Worm (Caenorhabditis elegans): ENCODE measurements around the gene F58E6.8.

The F58E6.8 gene

ce11 chrV:9796562-9796961, 40.9 kb upstream of the F58E6.8 start, which contains the start of gene F46B6.9:
TSS of gene F46B6.9 (plus strand) at chrV:9796862.
- TF ChIP-seq cebp-1 (GFP tag; IDR thresholded peaks at IDR 0.05), result no peak
- TF ChIP-seq cebp-1 (tag; optimal IDR thresholded peaks at IDR 0.05), result no peak
- TF ChIP-seq lsl-1 (GFP tag; optimal IDR thresholded peaks at IDR 0.05), result no peak
- no peak for TF ChIP-seq F55B11.4 (tag; optimal IDR thresholded peaks at IDR 0.05; ENCODE audit: borderline replicate concordance, insufficient read depth)
- TF ChIP-seq K11D2.4 (GFP tag; IDR thresholded peaks at IDR 0.05), result no peak
- TF ChIP-seq F33H1.4 (GFP tag; IDR thresholded peaks at IDR 0.05), result no peak
- no peak for TF ChIP-seq sptf-2 (GFP tag; optimal IDR thresholded peaks at IDR 0.05)
- TF ChIP-seq B0261.1 (tag; optimal IDR thresholded peaks at IDR 0.05), result no peak
- no peak for TF ChIP-seq nhr-27 (tag; optimal IDR thresholded peaks at IDR 0.05)
- TF ChIP-seq tbp1 (GFP tag; optimal IDR thresholded peaks at IDR 0.05), result no peak
- no peak for TF ChIP-seq F39B2.1 (GFP tag; IDR thresholded peaks at IDR 0.05)
- no peak for TF ChIP-seq dox-1 (GFP tag; IDR thresholded peaks at IDR 0.05)
- TF ChIP-seq T26A5.8 (tag; optimal IDR thresholded peaks at IDR 0.05), result no peak
- TF ChIP-seq K12H6.12 (tag; optimal IDR thresholded peaks at IDR 0.05), result no peak
- no peak for TF ChIP-seq athp-1 (tag; optimal IDR thresholded peaks at IDR 0.05)
- TF ChIP-seq nhr-120 (GFP tag; IDR thresholded peaks at IDR 0.05), result no peak
- TF ChIP-seq snpc-3.4 (tag; optimal IDR thresholded peaks at IDR 0.05), result no peak
- TF ChIP-seq let-607 (tag; optimal IDR thresholded peaks at IDR 0.05), result no peak
- no peak for TF ChIP-seq hlh-26 (GFP tag; conservative IDR thresholded peaks at IDR 0.05)
- no peak for TF ChIP-seq F10E7.11 (tag; optimal IDR thresholded peaks at IDR 0.05)

- TF ChIP-seq lsl-1 (GFP tag; optimal IDR thresholded peaks at IDR 0.05) (no peak), nfya-1 (tag; optimal IDR thresholded peaks at IDR 0.05; ENCODE audit: borderline replicate concordance, insufficient read depth) (no peak), B0261.1 (tag; optimal IDR thresholded peaks at IDR 0.05) (no peak), unc-130 (GFP tag; optimal IDR thresholded peaks at IDR 0.05) (no peak), lin-54 (GFP tag; optimal IDR thresholded peaks at IDR 0.05) (no peak), unc-62 (GFP tag; optimal IDR thresholded peaks at IDR 0.05) (no peak), dpff-1 (tag; optimal IDR thresholded peaks at IDR 0.05) (no peak), F39B2.1 (GFP tag; IDR thresholded peaks at IDR 0.05) (no peak), F52B5.7 (tag; optimal IDR thresholded peaks at IDR 0.05) (no peak), sptf-2 (GFP tag; optimal IDR thresholded peaks at IDR 0.05) (no peak), mes-4 (tag; optimal IDR thresholded peaks at IDR 0.05) (no peak), C06A6.2 (GFP tag; conservative IDR thresholded peaks at IDR 0.05) (no peak), attf-6 (GFP tag; IDR thresholded peaks at IDR 0.05) (no peak), aptf-2 (GFP tag; conservative IDR thresholded peaks at IDR 0.05) (no peak), let-607 (tag; optimal IDR thresholded peaks at IDR 0.05) (no peak), efl-1 (GFP tag; optimal IDR thresholded peaks at IDR 0.05) (no peak), hsf-1 (GFP tag; IDR thresholded peaks at IDR 0.05) (no peak), B0035.1 (tag; optimal IDR thresholded peaks at IDR 0.05) (no peak), ztf-25 (GFP tag; IDR thresholded peaks at IDR 0.05) (no peak)
These were observed 40.4 kb upstream of the F58E6.8 start for ce11 chrV:9796002-9796401.

ce11 chrV:9794997-9795396, 39.4 kb upstream of the F58E6.8 start:
- TF ChIP-seq let-607 (tag; optimal IDR thresholded peaks at IDR 0.05) (peak in 1 of 2 experiments; percentile 52), cebp-2 (GFP tag; IDR thresholded peaks at IDR 0.05) (no peak), nhr-80 (tag; optimal IDR thresholded peaks at IDR 0.05) (peak; percentile 30), F52B5.7 (tag; optimal IDR thresholded peaks at IDR 0.05) (no peak), egrh-3 (GFP tag; IDR thresholded peaks at IDR 0.05) (no peak)

Measured in whole organism, young adult.